Fruit fly (Drosophila melanogaster): ENCODE measurements around the gene Patr-1.

DNA sequence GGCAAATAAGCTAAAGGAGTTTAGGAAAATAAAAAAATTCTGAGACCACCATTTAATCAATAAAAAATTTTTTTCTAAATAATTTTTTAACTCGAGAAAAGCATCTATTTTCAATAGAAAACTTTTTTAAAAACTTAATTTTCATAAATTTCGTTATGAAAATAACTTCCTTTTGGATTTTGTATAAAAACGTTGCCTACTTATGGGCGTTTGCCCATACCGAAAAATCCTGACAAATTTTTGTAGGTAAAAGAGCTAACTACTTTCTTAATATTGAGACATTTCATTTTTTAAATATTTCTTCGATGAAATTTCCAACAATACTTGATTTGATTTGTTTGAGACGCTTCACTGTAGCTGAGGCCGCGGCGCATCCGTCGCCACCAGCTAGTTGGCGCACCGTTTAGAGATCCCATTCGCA is 16.9 kb downstream of the Patr-1 start:
- peak; percentile 65 for TF ChIP-seq D1 (tag; optimal IDR thresholded peaks at IDR 0.05)
- peak; percentile 70 for TF ChIP-seq CG15710 (tag; optimal IDR thresholded peaks at IDR 0.05)
- no peak for TF ChIP-seq EcR (GFP tag; optimal IDR thresholded peaks at IDR 0.05)
- no peak for TF ChIP-seq CG13204 (GFP tag; optimal IDR thresholded peaks at IDR 0.05)
- no peak; the same call in 1 of the 2 replicates for TF ChIP-seq CG32121 (GFP tag; IDR thresholded peaks at IDR 0.05)
- TF ChIP-seq Snoo (tag; optimal IDR thresholded peaks at IDR 0.05): no peak
- TF ChIP-seq CG8301 (tag; optimal IDR thresholded peaks at IDR 0.05): peak; percentile 78
- TF ChIP-seq Ets98B (GFP tag; IDR thresholded peaks at IDR 0.05): peak; percentile 42
- peak; percentile 13 for TF ChIP-seq gl (tag; optimal IDR thresholded peaks at IDR 0.05)
- TF ChIP-seq CG14655 (GFP tag; optimal IDR thresholded peaks at IDR 0.05): peak; percentile 90
- no peak for TF ChIP-seq CG10348 (GFP tag; IDR thresholded peaks at IDR 0.05)
- TF ChIP-seq CG12605 (GFP tag; IDR thresholded peaks at IDR 0.05): 0 out of 2 replicates have a peak, but pooled peaks have one; percentile 29
- TF ChIP-seq Pif1B (GFP tag; optimal IDR thresholded peaks at IDR 0.05): peak; percentile 74
- TF ChIP-seq fd96Ca (GFP tag; IDR thresholded peaks at IDR 0.05): 0 out of 3 replicates have a peak, but pooled peaks have one; percentile 6
